Fruit fly (Drosophila melanogaster) whole organism, embryonic: ENCODE results near the gene CG14452.

Experiments
- Antp ChIP-seq: fragments of 200-800 bp; sonication (Bioruptor generic); optimal IDR thresholded peaks from 3 replicates; lab custom pipeline; 2016; ENCODE audit warnings: missing biosample characterization, missing genetic modification characterization
- BtbVII ChIP-seq: fragments of 200-800 bp; sonication (Bioruptor generic); optimal IDR thresholded peaks from 3 replicates; lab custom pipeline; 2017; ENCODE audit warnings: missing biosample characterization, mild to moderate bottlenecking, missing genetic modification characterization
- C15 ChIP-seq: fragments of 200-800 bp; sonication (Bioruptor generic); IDR thresholded peaks from 3 replicates; pipeline ENCODE4 v1.3.6; 2022; ENCODE audit warnings: missing biosample characterization, missing genetic modification characterization
- CG10147 ChIP-seq: fragments of 200-800 bp; sonication (Bioruptor generic); optimal IDR thresholded peaks from 2 replicates; lab custom pipeline; 2019; ENCODE audit warnings: missing biosample characterization, mild to moderate bottlenecking, missing genetic modification characterization, moderate library complexity
- CG10543 ChIP-seq: fragments of 200-800 bp; sonication (Bioruptor generic); optimal IDR thresholded peaks from 3 replicates; lab custom pipeline; 2017; ENCODE audit warnings: missing biosample characterization, mild to moderate bottlenecking, missing genetic modification characterization, moderate library complexity
- CG12391 ChIP-seq: fragments of 200-800 bp; sonication (Bioruptor generic); optimal IDR thresholded peaks from 3 replicates; lab custom pipeline; 2018; ENCODE audit warnings: missing biosample characterization, mild to moderate bottlenecking, missing genetic modification characterization, moderate library complexity
- CG13123 ChIP-seq: fragments of 200-800 bp; sonication (Bioruptor generic); optimal IDR thresholded peaks from 2 replicates; lab custom pipeline; 2016; ENCODE audit warnings: missing biosample characterization, missing genetic modification characterization
- CG13296 ChIP-seq: fragments of 200-800 bp; sonication (Bioruptor generic); optimal IDR thresholded peaks from 3 replicates; lab custom pipeline; 2018; ENCODE audit warnings: missing biosample characterization, mild to moderate bottlenecking, missing genetic modification characterization
- CG2120 ChIP-seq: fragments of 200-800 bp; sonication (Bioruptor generic); optimal IDR thresholded peaks from 3 replicates; lab custom pipeline; 2016; ENCODE audit warnings: missing biosample characterization, missing genetic modification characterization
- CG34376 ChIP-seq: fragments of 200-800 bp; sonication (Bioruptor generic); optimal IDR thresholded peaks from 2 replicates; lab custom pipeline; 2018; ENCODE audit warnings: missing biosample characterization, mild to moderate bottlenecking, missing genetic modification characterization
- CG4328 ChIP-seq: fragments of 200-800 bp; sonication (Bioruptor generic); optimal IDR thresholded peaks from 3 replicates; lab custom pipeline; 2017; ENCODE audit warnings: missing biosample characterization, missing genetic modification reagents, missing genetic modification characterization
- CG4360 ChIP-seq: fragments of 200-800 bp; sonication (Bioruptor generic); IDR thresholded peaks from 2 replicates; pipeline ENCODE4 v1.3.6; 2022; ENCODE audit warnings: missing biosample characterization, missing genetic modification characterization
- CG8281 ChIP-seq: fragments of 200-800 bp; sonication (Bioruptor generic); optimal IDR thresholded peaks from 2 replicates; lab custom pipeline; 2018; ENCODE audit warnings: missing biosample characterization, mild to moderate bottlenecking, missing genetic modification characterization, moderate library complexity
- CTCF ChIP-seq: fragments of 200-800 bp; sonication (Bioruptor generic); optimal IDR thresholded peaks from 2 replicates; lab custom pipeline; 2017; ENCODE audit warnings: missing biosample characterization, mild to moderate bottlenecking, missing genetic modification characterization, moderate library complexity
- Eip74EF ChIP-seq, 2 experiments: fragments of 200-800 bp in 1 of 2; fragments of >200 bp in 1 of 2; sonication (Bioruptor generic) in 1 of 2; optimal IDR thresholded peaks; 2 replicates each; lab custom pipeline; 2017 to 2019; ENCODE audit warnings: missing biosample characterization in 2 of 2, missing genetic modification characterization in 2 of 2, mild to moderate bottlenecking in 1 of 2, moderate library complexity in 1 of 2
- Ets97D ChIP-seq: fragments of 200-800 bp; sonication (Bioruptor generic); optimal IDR thresholded peaks from 3 replicates; lab custom pipeline; 2016; ENCODE audit warnings: missing biosample characterization, missing genetic modification characterization
- GATAe ChIP-seq: fragments of 200-800 bp; sonication (Bioruptor generic); conservative IDR thresholded peaks from 2 replicates; pipeline ENCODE4 v1.3.6; 2022; ENCODE audit warnings: missing biosample characterization, missing genetic modification characterization
- Gug ChIP-seq: fragments of 200-800 bp; sonication (Bioruptor generic); IDR thresholded peaks from 4 replicates; pipeline ENCODE4 v1.3.6; 2022; ENCODE audit warnings: missing biosample characterization, missing genetic modification characterization
- HHEX ChIP-seq: fragments of 200-800 bp; sonication (Bioruptor generic); optimal IDR thresholded peaks from 3 replicates; lab custom pipeline; 2017; ENCODE audit warnings: missing biosample characterization, mild to moderate bottlenecking, missing genetic modification characterization, missing genetic modification reagents
- HLH4C ChIP-seq: fragments of 200-800 bp; sonication (Bioruptor generic); IDR thresholded peaks from 3 replicates; pipeline ENCODE4 v1.3.6; 2022; ENCODE audit warnings: missing biosample characterization, missing genetic modification characterization; ENCODE audit not compliant: partially characterized antibody
- HmgZ ChIP-seq: fragments of 200-800 bp; sonication (Bioruptor generic); optimal IDR thresholded peaks from 2 replicates; lab custom pipeline; 2018; ENCODE audit warnings: missing biosample characterization, mild to moderate bottlenecking, missing genetic modification characterization
- Hr78 ChIP-seq, 2 experiments: fragments of 200-800 bp in 1 of 2; fragments of >200 bp in 1 of 2; sonication (Bioruptor generic) in 1 of 2; optimal IDR thresholded peaks; 2 replicates each; lab custom pipeline; 2017 to 2019; ENCODE audit warnings: missing biosample characterization in 2 of 2, missing genetic modification characterization in 2 of 2, mild to moderate bottlenecking in 1 of 2, moderate library complexity in 1 of 2
- Kr ChIP-seq: fragments of 200-800 bp; sonication (Bioruptor generic); optimal IDR thresholded peaks from 2 replicates; lab custom pipeline; 2017; ENCODE audit warnings: missing biosample characterization, mild to moderate bottlenecking, missing genetic modification characterization
- Med ChIP-seq: fragments of 200-800 bp; sonication (Bioruptor generic); peaks from one replicate; lab custom pipeline; 2016; ENCODE audit warnings: missing biosample characterization, missing genetic modification characterization, mild to moderate bottlenecking, inconsistent platforms, moderate library complexity
- Mrtf ChIP-seq: fragments of 200-800 bp; sonication (Bioruptor generic); IDR thresholded peaks from 3 replicates; pipeline ENCODE4 v1.3.6; 2022; ENCODE audit warnings: missing biosample characterization, missing genetic modification characterization
- Oaz ChIP-seq: fragments of 200-800 bp; sonication (Bioruptor generic); IDR thresholded peaks from 2 replicates; pipeline ENCODE4 v1.3.6; 2022; ENCODE audit warnings: missing biosample characterization, missing genetic modification characterization
- Pdp1 ChIP-seq, 2 experiments: fragments of 200-800 bp; sonication (Bioruptor generic); optimal IDR thresholded peaks; 3 replicates each; lab custom pipeline; 2016; ENCODE audit warnings: missing biosample characterization in 2 of 2, missing genetic modification characterization in 2 of 2, mild to moderate bottlenecking in 1 of 2, moderate library complexity in 1 of 2
- Ravus ChIP-seq: fragments of 200-800 bp; sonication (Bioruptor generic); IDR thresholded peaks from 2 replicates; pipeline ENCODE4 v1.3.6; 2022; ENCODE audit warnings: missing biosample characterization, missing genetic modification characterization
- Taf1 ChIP-seq: fragments of 200-800 bp; sonication (Bioruptor generic); IDR thresholded peaks from 2 replicates; pipeline ENCODE4 v1.3.6; 2022; ENCODE audit warnings: missing biosample characterization, missing genetic modification characterization
- Trl ChIP-seq, 3 experiments: fragments of >200 bp in 2 of 3; fragments of 200-800 bp in 1 of 3; sonication (Bioruptor generic) in 1 of 3; optimal IDR thresholded peaks; 2 replicates in 1 of 3; 3 replicates in 2 of 3; lab custom pipeline; 2016 to 2017; ENCODE audit warnings: missing biosample characterization in 1 of 3, missing genetic modification characterization in 1 of 3
- Vsx1 ChIP-seq: fragments of 200-800 bp; sonication (Bioruptor generic); optimal IDR thresholded peaks from 2 replicates; lab custom pipeline; 2017; ENCODE audit warnings: missing biosample characterization, mild to moderate bottlenecking, missing genetic modification characterization, missing genetic modification reagents
- cg ChIP-seq: fragments of 200-800 bp; sonication (Bioruptor generic); optimal IDR thresholded peaks from 3 replicates; lab custom pipeline; 2019; ENCODE audit warnings: missing biosample characterization, mild to moderate bottlenecking, missing genetic modification characterization, moderate library complexity
- chinmo ChIP-seq: fragments of 200-800 bp; sonication (Bioruptor generic); IDR thresholded peaks from 4 replicates; pipeline ENCODE4 v1.3.6; 2022; ENCODE audit warnings: missing biosample characterization, missing genetic modification characterization; ENCODE audit not compliant: partially characterized antibody
- croc ChIP-seq: fragments of 200-800 bp; sonication (Bioruptor generic); conservative IDR thresholded peaks from 3 replicates; pipeline ENCODE4 v1.3.6; 2022; ENCODE audit warnings: missing biosample characterization, missing genetic modification characterization
- cwo ChIP-seq: fragments of 200-800 bp; sonication (Bioruptor generic); optimal IDR thresholded peaks from 3 replicates; lab custom pipeline; 2017; ENCODE audit warnings: missing biosample characterization, missing genetic modification characterization, mild to moderate bottlenecking, moderate library complexity, missing genetic modification reagents
- emc ChIP-seq: fragments of 200-800 bp; sonication (Bioruptor generic); optimal IDR thresholded peaks from 2 replicates; lab custom pipeline; 2016; ENCODE audit warnings: missing biosample characterization, missing genetic modification characterization
- exex ChIP-seq: fragments of 200-800 bp; sonication (Bioruptor generic); optimal IDR thresholded peaks from 4 replicates; lab custom pipeline; 2018; ENCODE audit warnings: missing biosample characterization, mild to moderate bottlenecking, missing genetic modification characterization, moderate library complexity
- grn ChIP-seq: fragments of 200-800 bp; sonication (Bioruptor generic); optimal IDR thresholded peaks from 3 replicates; lab custom pipeline; 2017; ENCODE audit warnings: missing biosample characterization, missing genetic modification characterization
- her ChIP-seq: fragments of 200-800 bp; sonication (Bioruptor generic); optimal IDR thresholded peaks from 2 replicates; lab custom pipeline; 2016; ENCODE audit warnings: missing biosample characterization, missing genetic modification characterization
- jigr1 ChIP-seq: fragments of 200-800 bp; sonication (Bioruptor generic); IDR thresholded peaks from 3 replicates; pipeline ENCODE4 v1.3.6; 2022; ENCODE audit warnings: missing biosample characterization, missing genetic modification characterization
- lbe ChIP-seq: fragments of 200-800 bp; sonication (Bioruptor generic); optimal IDR thresholded peaks from 2 replicates; lab custom pipeline; 2016; ENCODE audit warnings: missing biosample characterization, mild to moderate bottlenecking, missing genetic modification characterization
- mirr ChIP-seq: fragments of 200-800 bp; sonication (Bioruptor generic); optimal IDR thresholded peaks from 3 replicates; lab custom pipeline; 2018; ENCODE audit warnings: missing biosample characterization, mild to moderate bottlenecking, missing genetic modification characterization
- repo ChIP-seq: fragments of 200-800 bp; sonication (Bioruptor generic); optimal IDR thresholded peaks from 2 replicates; lab custom pipeline; 2016; ENCODE audit warnings: missing biosample characterization, missing genetic modification characterization
- salm ChIP-seq: fragments of 200-800 bp; sonication (Bioruptor generic); optimal IDR thresholded peaks from 2 replicates; lab custom pipeline; 2018; ENCODE audit warnings: missing biosample characterization, mild to moderate bottlenecking, missing genetic modification characterization
- sd ChIP-seq: fragments of 200-800 bp; sonication (Bioruptor generic); optimal IDR thresholded peaks from 3 replicates; lab custom pipeline; 2018; ENCODE audit warnings: missing biosample characterization, mild to moderate bottlenecking, missing genetic modification characterization, moderate library complexity
- sr ChIP-seq: fragments of 200-800 bp; sonication (Bioruptor generic); IDR thresholded peaks from 3 replicates; pipeline ENCODE4 v1.3.6; 2022; ENCODE audit warnings: missing biosample characterization, missing genetic modification characterization
- sug ChIP-seq: fragments of 200-800 bp; optimal IDR thresholded peaks from 2 replicates; lab custom pipeline; 2019; ENCODE audit warnings: missing biosample characterization, mild to moderate bottlenecking, missing genetic modification characterization, moderate library complexity

CG14452 gene

dm6 chr3L:22670174-22670573 is 25.6 kb upstream of the CG14452 start (continued):
- TF ChIP-seq CG34376 (GFP tag; lab: Kevin White, UChicago), result peak; percentile 34
- no peak for TF ChIP-seq Taf1
- peak; percentile 74 for TF ChIP-seq exex (tag; lab: Kevin White, UChicago)
- TF ChIP-seq Eip74EF (GFP tag; optimal IDR thresholded peaks at IDR 0.05; lab: Kevin White, UChicago), result no peak
- TF ChIP-seq grn, result peak; percentile 94
- TF ChIP-seq CG13123 (GFP tag; lab: Kevin White, UChicago), result no peak
- peak; percentile 83 for TF ChIP-seq sd (tag; lab: Kevin White, UChicago)
- TF ChIP-seq Ravus, result no peak
- peak in 1 of 2 experiments; percentile 90 for TF ChIP-seq Pdp1 (GFP tag; optimal IDR thresholded peaks at IDR 0.05; lab: Kevin White, UChicago)

- TF ChIP-seq CG10147 (GFP tag; lab: Kevin White, UChicago) (no peak), Oaz (no peak), CTCF (GFP tag; lab: Kevin White, UChicago) (peak; percentile 84), cwo (no peak), Med (GFP tag; lab: Kevin White, UChicago) (peak; percentile 36), CG2120 (GFP tag; lab: Kevin White, UChicago) (no peak), BtbVII (GFP tag; lab: Kevin White, UChicago) (peak; percentile 1), CG13296 (GFP tag; lab: Kevin White, UChicago) (no peak), lbe (GFP tag; lab: Kevin White, UChicago) (no peak), emc (GFP tag; lab: Kevin White, UChicago) (no peak), Mrtf (GFP tag; lab: Robert Waterston, UW) (no peak), mirr (peak; percentile 90), jigr1 (no peak), HmgZ (peak; percentile 30), Hr78 (GFP tag; optimal IDR thresholded peaks at IDR 0.05; lab: Kevin White, UChicago) (peak in 1 of 2 experiments; percentile 68), grn (peak; percentile 96), salm (tag; lab: Kevin White, UChicago) (no peak), Kr (no peak), HHEX (no peak), chinmo (GFP tag; lab: Robert Waterston, UW) (peak; percentile 59; the same call in 1 of the 4 replicates), Trl (optimal IDR thresholded peaks at IDR 0.05; lab: Kevin White, UChicago) (no peak), Trl (GFP tag; optimal IDR thresholded peaks at IDR 0.05; lab: Kevin White, UChicago) (no peak), Ets97D (GFP tag; lab: Kevin White, UChicago) (no peak), C15 (GFP tag; lab: Robert Waterston, UW) (no peak), GATAe (GFP tag; lab: Robert Waterston, UW) (peak; percentile 25; the same call in 1 of the 2 replicates), repo (no peak), sd (tag; lab: Kevin White, UChicago) (peak; percentile 58), her (GFP tag; lab: Kevin White, UChicago) (no peak), CG4360 (GFP tag; lab: Robert Waterston, UW) (peak; percentile 42; the same call in 1 of the 2 replicates), CG4328 (GFP tag; lab: Kevin White, UChicago) (no peak), CG12391 (tag; lab: Kevin White, UChicago) (no peak), HLH4C (no peak), Vsx1 (GFP tag; lab: Kevin White, UChicago) (peak; percentile 4), CG34376 (GFP tag; lab: Kevin White, UChicago) (peak; percentile 55), CG10543 (GFP tag; lab: Kevin White, UChicago) (peak; percentile 39), sr (no peak), CG8281 (tag; lab: Kevin White, UChicago) (peak; percentile 47), Antp (GFP tag; lab: Kevin White, UChicago) (no peak), cg (GFP tag; lab: Kevin White, UChicago) (no peak), croc (GFP tag; lab: Robert Waterston, UW) (no peak), sug (tag; lab: Kevin White, UChicago) (peak; percentile 57), exex (tag; lab: Kevin White, UChicago) (peak; percentile 89), Gug (GFP tag; lab: Robert Waterston, UW) (no peak)
Measured at dm6 chr3L:22671699-22672276, 24.0 kb upstream of the CG14452 start.
